Fruit fly (Drosophila melanogaster) whole organism, embryonic: ENCODE data around the gene CG6398.
A peak's percentile ranks its signal among the peaks of the same experiment; 100 is the strongest.

ENCODE experiments used
- Blimp-1 ChIP-seq: fragments of 200-800 bp; sonication (Bioruptor generic); optimal IDR thresholded peaks from 3 replicates; lab custom pipeline; 2018; ENCODE audit warnings: missing biosample characterization, missing genetic modification characterization, mild to moderate bottlenecking, moderate library complexity, missing genetic modification reagents
- CG10543 ChIP-seq: fragments of 200-800 bp; sonication (Bioruptor generic); optimal IDR thresholded peaks from 3 replicates; lab custom pipeline; 2017; ENCODE audit warnings: missing biosample characterization, mild to moderate bottlenecking, missing genetic modification characterization, moderate library complexity
- CG12219 ChIP-seq: fragments of 200-800 bp; sonication (Bioruptor generic); optimal IDR thresholded peaks from 3 replicates; lab custom pipeline; 2018; ENCODE audit warnings: missing biosample characterization, mild to moderate bottlenecking, missing genetic modification characterization
- CG12391 ChIP-seq: fragments of 200-800 bp; sonication (Bioruptor generic); optimal IDR thresholded peaks from 3 replicates; lab custom pipeline; 2018; ENCODE audit warnings: missing biosample characterization, mild to moderate bottlenecking, missing genetic modification characterization, moderate library complexity
- CG14014 ChIP-seq: fragments of 200-800 bp; sonication (Bioruptor generic); IDR thresholded peaks from 2 replicates; pipeline ENCODE4 v1.3.6; 2022; ENCODE audit warnings: missing biosample characterization, missing genetic modification characterization
- CG15073 ChIP-seq: fragments of 200-800 bp; sonication (Bioruptor generic); optimal IDR thresholded peaks from 2 replicates; lab custom pipeline; 2016; ENCODE audit warnings: missing biosample characterization, missing genetic modification characterization
- CG15269 ChIP-seq: fragments of 200-800 bp; sonication (Bioruptor generic); optimal IDR thresholded peaks from 2 replicates; lab custom pipeline; 2018; ENCODE audit warnings: missing biosample characterization, mild to moderate bottlenecking, missing genetic modification characterization, moderate library complexity
- CG17359 ChIP-seq: fragments of 200-800 bp; sonication (Bioruptor generic); optimal IDR thresholded peaks from 3 replicates; lab custom pipeline; 2018; ENCODE audit warnings: missing biosample characterization, mild to moderate bottlenecking, missing genetic modification characterization, moderate library complexity
- CG18619 ChIP-seq: fragments of 200-800 bp; sonication (Bioruptor generic); optimal IDR thresholded peaks from 3 replicates; lab custom pipeline; 2017; ENCODE audit warnings: missing biosample characterization, mild to moderate bottlenecking, missing genetic modification characterization
- CG31224 ChIP-seq: fragments of 200-800 bp; sonication (Bioruptor generic); IDR thresholded peaks from 2 replicates; pipeline ENCODE4 v1.3.6; 2022; ENCODE audit warnings: missing biosample characterization, missing genetic modification characterization
- CG31365 ChIP-seq: fragments of 200-800 bp; sonication (Bioruptor generic); optimal IDR thresholded peaks from 2 replicates; lab custom pipeline; 2018; ENCODE audit warnings: missing biosample characterization, mild to moderate bottlenecking, missing genetic modification characterization
- CG32772 ChIP-seq: fragments of 200-800 bp; sonication (Bioruptor generic); IDR thresholded peaks from 2 replicates; pipeline ENCODE4 v1.3.6; 2022; ENCODE audit warnings: missing biosample characterization, missing genetic modification characterization
- CG34422 ChIP-seq: fragments of 200-800 bp; sonication (Bioruptor generic); IDR thresholded peaks from 3 replicates; pipeline ENCODE4 v1.3.6; 2022; ENCODE audit warnings: missing biosample characterization, missing genetic modification characterization
- CG3847 ChIP-seq: fragments of 200-800 bp; sonication (Bioruptor generic); IDR thresholded peaks from 2 replicates; pipeline ENCODE4 v1.3.6; 2022; ENCODE audit warnings: missing biosample characterization, missing genetic modification characterization
- CG6683 ChIP-seq: fragments of 200-800 bp; sonication (Bioruptor generic); optimal IDR thresholded peaks from 2 replicates; lab custom pipeline; 2017; ENCODE audit warnings: missing biosample characterization, mild to moderate bottlenecking, missing genetic modification characterization, missing genetic modification reagents
- CG6791 ChIP-seq: fragments of 200-800 bp; sonication (Bioruptor generic); IDR thresholded peaks from 3 replicates; pipeline ENCODE4 v1.3.6; 2022; ENCODE audit warnings: missing biosample characterization, missing genetic modification characterization; ENCODE audit not compliant: partially characterized antibody
- CG7556 ChIP-seq: fragments of 200-800 bp; sonication (Bioruptor generic); optimal IDR thresholded peaks from 2 replicates; lab custom pipeline; 2017; ENCODE audit warnings: missing biosample characterization, mild to moderate bottlenecking, missing genetic modification characterization
- CG7786 ChIP-seq: fragments of 200-800 bp; sonication (Bioruptor generic); optimal IDR thresholded peaks from 2 replicates; lab custom pipeline; 2016; ENCODE audit warnings: missing biosample characterization, missing genetic modification characterization
- CG7963 ChIP-seq: fragments of 200-800 bp; sonication (Bioruptor generic); IDR thresholded peaks from 3 replicates; pipeline ENCODE4 v1.3.6; 2022; ENCODE audit warnings: missing biosample characterization, missing genetic modification characterization; ENCODE audit not compliant: partially characterized antibody
- CG9797 ChIP-seq: fragments of 200-800 bp; sonication (Bioruptor generic); optimal IDR thresholded peaks from 3 replicates; lab custom pipeline; 2018; ENCODE audit warnings: missing biosample characterization, mild to moderate bottlenecking, missing genetic modification characterization
- CHES-1-like ChIP-seq: fragments of 200-800 bp; sonication (Bioruptor generic); optimal IDR thresholded peaks from 2 replicates; lab custom pipeline; 2016; ENCODE audit warnings: missing biosample characterization, missing genetic modification characterization
- CoRest ChIP-seq: fragments of 200-800 bp; sonication (Bioruptor generic); optimal IDR thresholded peaks from 3 replicates; lab custom pipeline; 2018; ENCODE audit warnings: missing biosample characterization, mild to moderate bottlenecking, missing genetic modification characterization, moderate library complexity
- D19B ChIP-seq: fragments of 200-800 bp; sonication (Bioruptor generic); optimal IDR thresholded peaks from 2 replicates; lab custom pipeline; 2017; ENCODE audit warnings: missing biosample characterization, mild to moderate bottlenecking, missing genetic modification characterization
- Dad ChIP-seq: fragments of 200-800 bp; sonication (Bioruptor generic); optimal IDR thresholded peaks from 3 replicates; lab custom pipeline; 2016; ENCODE audit warnings: missing biosample characterization, missing genetic modification characterization
- Dip3 ChIP-seq: fragments of 200-800 bp; sonication (Bioruptor generic); optimal IDR thresholded peaks from 3 replicates; lab custom pipeline; 2016; ENCODE audit warnings: missing biosample characterization, missing genetic modification characterization
- Dp ChIP-seq: fragments of 200-800 bp; sonication (Bioruptor generic); optimal IDR thresholded peaks from 2 replicates; lab custom pipeline; 2018; ENCODE audit warnings: missing biosample characterization, mild to moderate bottlenecking, missing genetic modification characterization, moderate library complexity
- Fer2 ChIP-seq: fragments of 200-800 bp; sonication (Bioruptor generic); optimal IDR thresholded peaks from 2 replicates; lab custom pipeline; 2018; ENCODE audit warnings: missing biosample characterization, mild to moderate bottlenecking, missing genetic modification characterization, moderate library complexity
- Gug ChIP-seq: fragments of 200-800 bp; sonication (Bioruptor generic); IDR thresholded peaks from 4 replicates; pipeline ENCODE4 v1.3.6; 2022; ENCODE audit warnings: missing biosample characterization, missing genetic modification characterization
- HLH54F ChIP-seq: fragments of 200-800 bp; sonication (Bioruptor generic); optimal IDR thresholded peaks from 3 replicates; lab custom pipeline; 2016; ENCODE audit warnings: missing biosample characterization, missing genetic modification characterization
- Hmr ChIP-seq: fragments of 200-800 bp; sonication (Bioruptor generic); optimal IDR thresholded peaks from 3 replicates; lab custom pipeline; 2017; ENCODE audit warnings: mild to moderate bottlenecking, missing biosample characterization, missing genetic modification reagents, missing genetic modification characterization
- Jarid2 ChIP-seq: fragments of 200-800 bp; sonication (Bioruptor generic); optimal IDR thresholded peaks from 3 replicates; lab custom pipeline; 2017; ENCODE audit warnings: mild to moderate bottlenecking, missing biosample characterization, missing genetic modification reagents, missing genetic modification characterization
- abd-A ChIP-seq: fragments of 200-800 bp; sonication (Bioruptor generic); optimal IDR thresholded peaks from 3 replicates; lab custom pipeline; 2019; ENCODE audit warnings: missing biosample characterization, mild to moderate bottlenecking, missing genetic modification characterization, moderate library complexity
- btn ChIP-seq: fragments of 200-800 bp; sonication (Bioruptor generic); optimal IDR thresholded peaks from 2 replicates; lab custom pipeline; 2016; ENCODE audit warnings: missing biosample characterization, missing genetic modification characterization
- caup ChIP-seq: fragments of 200-800 bp; sonication (Bioruptor generic); optimal IDR thresholded peaks from 3 replicates; lab custom pipeline; 2017; ENCODE audit warnings: missing biosample characterization, mild to moderate bottlenecking, missing genetic modification characterization, moderate library complexity; ENCODE audit not compliant: severe bottlenecking
- chif ChIP-seq, 2 experiments: fragments of 200-800 bp; sonication (Bioruptor generic); optimal IDR thresholded peaks; 3 replicates each; lab custom pipeline; 2016; ENCODE audit warnings: missing biosample characterization in 2 of 2, missing genetic modification characterization in 2 of 2
- chinmo ChIP-seq: fragments of 200-800 bp; sonication (Bioruptor generic); IDR thresholded peaks from 4 replicates; pipeline ENCODE4 v1.3.6; 2022; ENCODE audit warnings: missing biosample characterization, missing genetic modification characterization; ENCODE audit not compliant: partially characterized antibody
- dmrt11E ChIP-seq: fragments of 200-800 bp; sonication (Bioruptor generic); optimal IDR thresholded peaks from 3 replicates; lab custom pipeline; 2018; ENCODE audit warnings: missing biosample characterization, mild to moderate bottlenecking, missing genetic modification characterization, moderate library complexity
- fru ChIP-seq: fragments of >200 bp; optimal IDR thresholded peaks from 2 replicates; lab custom pipeline; 2017
- her ChIP-seq: fragments of 200-800 bp; sonication (Bioruptor generic); optimal IDR thresholded peaks from 2 replicates; lab custom pipeline; 2016; ENCODE audit warnings: missing biosample characterization, missing genetic modification characterization
- ind ChIP-seq: fragments of 200-800 bp; sonication (Bioruptor generic); optimal IDR thresholded peaks from 3 replicates; lab custom pipeline; 2016; ENCODE audit warnings: missing biosample characterization, missing genetic modification characterization
- lab ChIP-seq: fragments of 200-800 bp; sonication (Bioruptor generic); optimal IDR thresholded peaks from 3 replicates; lab custom pipeline; 2017; ENCODE audit warnings: missing biosample characterization, missing genetic modification characterization, mild to moderate bottlenecking, moderate library complexity, missing genetic modification reagents
- luna ChIP-seq: fragments of 200-800 bp; sonication (Bioruptor generic); optimal IDR thresholded peaks from 2 replicates; lab custom pipeline; 2016; ENCODE audit warnings: missing biosample characterization, missing genetic modification characterization
- pan ChIP-seq, 4 experiments: fragments of >200 bp in 3 of 4; fragments of 200-800 bp in 1 of 4; sonication (Bioruptor generic) in 1 of 4; optimal IDR thresholded peaks in 3 of 4; IDR thresholded peaks in 1 of 4; 2 replicates each; pipeline versions ENCODE4 v1.3.6 to Lab custom; 2017 to 2022; ENCODE audit warnings: missing biosample characterization in 2 of 4, missing genetic modification characterization in 2 of 4, mixed read lengths in 1 of 4
- sc ChIP-seq, 3 experiments: fragments of >200 bp in 2 of 3; fragments of 200-800 bp in 1 of 3; sonication (Bioruptor generic) in 1 of 3; optimal IDR thresholded peaks; 2 replicates in 2 of 3; 3 replicates in 1 of 3; lab custom pipeline; 2017; ENCODE audit warnings: mild to moderate bottlenecking in 1 of 3, missing biosample characterization in 1 of 3, missing genetic modification characterization in 1 of 3, missing genetic modification reagents in 1 of 3
- shn ChIP-seq: fragments of 200-800 bp; sonication (Bioruptor generic); optimal IDR thresholded peaks from 3 replicates; lab custom pipeline; 2016; ENCODE audit warnings: missing biosample characterization, missing genetic modification characterization
- z ChIP-seq: fragments of 200-800 bp; sonication (Bioruptor generic); IDR thresholded peaks from 3 replicates; pipeline ENCODE4 v1.3.6; 2022; ENCODE audit warnings: missing biosample characterization, missing genetic modification characterization

CG6398 gene

dm6 chrX:17881138-17882121 lies 50.8 kb downstream of the CG6398 start:
- TF ChIP-seq D19B, result peak; percentile 48
- TF ChIP-seq CG34422 (GFP tag; lab: Robert Waterston, UW), result peak; percentile 23; the same call in 1 of the 3 replicates
- TF ChIP-seq pan (optimal IDR thresholded peaks at IDR 0.05; lab: Kevin White, UChicago), result no peak
- peak in 1 of 2 experiments; percentile 59 for TF ChIP-seq pan (GFP tag; optimal IDR thresholded peaks at IDR 0.05 in 1 of 2, IDR thresholded peaks at IDR 0.05 in 1 of 2)
- TF ChIP-seq Fer2 (tag; lab: Kevin White, UChicago), result peak; percentile 27
- TF ChIP-seq CG15073 (GFP tag; lab: Kevin White, UChicago), result no peak
- TF ChIP-seq HLH54F, result peak; percentile 48
- peak; percentile 14 for TF ChIP-seq Blimp-1
- TF ChIP-seq CG6683 (GFP tag; lab: Kevin White, UChicago), result no peak
- TF ChIP-seq CG15269 (tag; lab: Kevin White, UChicago), result peak; percentile 70
- TF ChIP-seq btn (GFP tag; lab: Kevin White, UChicago), result no peak
- TF ChIP-seq CG31365, result peak; percentile 25
- peak; percentile 44 for TF ChIP-seq CG3847 (GFP tag; lab: Robert Waterston, UW)
- no peak for TF ChIP-seq abd-A (tag; lab: Kevin White, UChicago)
- peak; percentile 55 for TF ChIP-seq CG17359
- TF ChIP-seq Jarid2 (GFP tag; lab: Kevin White, UChicago), result no peak
- TF ChIP-seq CHES-1-like, result peak; percentile 48
- 0 out of 4 replicates have a peak, but pooled peaks have one; percentile 16 for TF ChIP-seq chinmo (GFP tag; lab: Robert Waterston, UW)
- peak; percentile 72 for TF ChIP-seq CG7786 (GFP tag; lab: Kevin White, UChicago)
- TF ChIP-seq z (GFP tag; lab: Robert Waterston, UW), result no peak
- TF ChIP-seq CG31224 (GFP tag; lab: Robert Waterston, UW), result peak; percentile 46; the same call in 1 of the 2 replicates
- TF ChIP-seq CG18619, result peak; percentile 16
- TF ChIP-seq CG9797 (GFP tag; lab: Kevin White, UChicago), result no peak
- 0 out of 2 replicates have a peak, but pooled peaks have one; percentile 20 for TF ChIP-seq CG14014 (GFP tag; lab: Robert Waterston, UW)
- TF ChIP-seq luna (GFP tag; lab: Kevin White, UChicago), result no peak
- TF ChIP-seq caup (GFP tag; lab: Kevin White, UChicago), result peak; percentile 31
- TF ChIP-seq CG32772, result peak; percentile 32; the same call in 1 of the 2 replicates
- peak; percentile 54 for TF ChIP-seq her
- TF ChIP-seq shn, result peak; percentile 24
- TF ChIP-seq dmrt11E (tag; lab: Kevin White, UChicago), result no peak
- no peak for TF ChIP-seq CG6791 (GFP tag; lab: Robert Waterston, UW)
- peak; percentile 43 for TF ChIP-seq Hmr (GFP tag; lab: Kevin White, UChicago)
- peak; percentile 14 for TF ChIP-seq CG10543 (GFP tag; lab: Kevin White, UChicago)
- TF ChIP-seq lab, result peak; percentile 76
- peak; percentile 29 for TF ChIP-seq CG12391 (tag; lab: Kevin White, UChicago)
- no peak for TF ChIP-seq Dp (GFP tag; lab: Kevin White, UChicago)
- no peak for TF ChIP-seq Dad (GFP tag; lab: Kevin White, UChicago)
- TF ChIP-seq ind (GFP tag; lab: Kevin White, UChicago), result peak; percentile 80
- no peak for TF ChIP-seq fru (lab: Kevin White, UChicago)
- TF ChIP-seq CG7556 (GFP tag; lab: Kevin White, UChicago), result peak; percentile 1
- peak; percentile 82 for TF ChIP-seq Dip3 (GFP tag; lab: Kevin White, UChicago)
- no peak for TF ChIP-seq CG7963
- peak; percentile 48 for TF ChIP-seq CoRest (tag; lab: Kevin White, UChicago)
- no peak for TF ChIP-seq sc (optimal IDR thresholded peaks at IDR 0.05; lab: Kevin White, UChicago)
- no peak for TF ChIP-seq sc (GFP tag; optimal IDR thresholded peaks at IDR 0.05; lab: Kevin White, UChicago)
- peak; percentile 66; the same call in 3 of the 4 replicates for TF ChIP-seq Gug
- peak; percentile 21 for TF ChIP-seq CG12219 (GFP tag; lab: Kevin White, UChicago)
- peak in 1 of 2 experiments; percentile 15 for TF ChIP-seq chif (GFP tag; optimal IDR thresholded peaks at IDR 0.05; lab: Kevin White, UChicago)
